Worm (Caenorhabditis elegans) whole organism, L3 larva: ENCODE results near the gene srg-7.

Experiments used
- nhr-23 ChIP-seq: fragments of 150-350 bp; optimal IDR thresholded peaks from 2 replicates; lab custom pipeline; 2014; ENCODE audit warnings: missing biosample characterization, missing genetic modification reagents, missing genetic modification characterization
- nhr-237 ChIP-seq: fragments of 150-350 bp; optimal IDR thresholded peaks from 2 replicates; lab custom pipeline; 2014; ENCODE audit warnings: missing biosample characterization, missing genetic modification characterization
- nhr-28 ChIP-seq: fragments of 150-350 bp; optimal IDR thresholded peaks from 2 replicates; lab custom pipeline; 2014; ENCODE audit warnings: missing biosample characterization, missing genetic modification characterization
- nhr-76 ChIP-seq: fragments of 150-350 bp; sonication (generic microtip); optimal IDR thresholded peaks from 5 replicates; lab custom pipeline; 2014; ENCODE audit warnings: missing biosample characterization, missing genetic modification characterization
- unc-62 ChIP-seq: fragments of 150-350 bp; sonication (generic microtip); optimal IDR thresholded peaks from 4 replicates; lab custom pipeline; 2014; ENCODE audit warnings: missing biosample characterization, missing genetic modification reagents, missing genetic modification characterization

DNA sequence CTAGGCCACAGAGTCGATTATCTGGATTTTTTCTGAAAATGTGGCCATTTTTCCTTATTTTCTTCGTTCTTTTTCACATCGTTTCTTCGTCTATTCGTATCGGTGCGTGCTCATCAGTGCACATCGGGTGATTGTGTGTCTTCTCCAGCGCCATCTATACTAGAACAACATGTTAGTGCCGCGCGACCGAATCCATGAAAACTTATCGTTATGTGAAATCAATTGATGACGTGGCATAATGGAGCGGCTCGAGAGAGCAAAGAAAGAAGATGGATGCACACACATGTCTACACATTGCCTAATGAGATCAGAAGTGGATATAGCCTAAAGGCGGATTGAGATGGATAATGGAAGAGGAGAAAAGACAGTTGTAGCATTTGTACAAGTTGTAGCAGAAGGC lies 44.3 kb upstream of the srg-7 start:
- TF ChIP-seq nhr-28 (tag; lab: Kevin White, UChicago) (no peak), nhr-237 (no peak), nhr-23 (no peak), nhr-76 (tag; lab: Kevin White, UChicago) (no peak), unc-62 (GFP tag; lab: Kevin White, UChicago) (no peak)
